Fruit fly (Drosophila melanogaster) whole organism, prepupa: Measurements from ENCODE around the gene Osi10a.
A peak's percentile ranks its signal among the peaks of the same experiment; 100 is the strongest.

Experiments used
- Blimp-1 ChIP-seq: fragments of 200-800 bp; sonication (Bioruptor generic); optimal IDR thresholded peaks from 3 replicates; lab custom pipeline; 2017; ENCODE audit warnings: missing biosample characterization, missing genetic modification characterization, mild to moderate bottlenecking, moderate library complexity, missing genetic modification reagents
- CG10631 ChIP-seq: fragments of 200-800 bp; sonication (Bioruptor generic); optimal IDR thresholded peaks from 2 replicates; lab custom pipeline; 2016; ENCODE audit warnings: missing biosample characterization, missing genetic modification characterization
- CG10669 ChIP-seq: fragments of 200-800 bp; sonication (Bioruptor generic); optimal IDR thresholded peaks from 3 replicates; lab custom pipeline; 2018; ENCODE audit warnings: missing biosample characterization, mild to moderate bottlenecking, missing genetic modification characterization, moderate library complexity
- CG11294 ChIP-seq: fragments of 200-800 bp; sonication (Bioruptor generic); IDR thresholded peaks from 2 replicates; pipeline ENCODE4 v1.3.6; 2022; ENCODE audit warnings: missing biosample characterization, missing genetic modification characterization
- CG11762 ChIP-seq: fragments of 200-800 bp; sonication (Bioruptor generic); optimal IDR thresholded peaks from 3 replicates; lab custom pipeline; 2016; ENCODE audit warnings: missing biosample characterization, missing genetic modification characterization; ENCODE audit not compliant: insufficient read depth
- CG15336 ChIP-seq: fragments of 200-800 bp; sonication (Bioruptor generic); IDR thresholded peaks from 2 replicates; pipeline ENCODE4 v1.3.6; 2022; ENCODE audit warnings: missing biosample characterization, missing genetic modification characterization
- CG1621 ChIP-seq: fragments of 200-800 bp; sonication (Bioruptor generic); optimal IDR thresholded peaks from 3 replicates; lab custom pipeline; 2018; ENCODE audit warnings: missing biosample characterization, mild to moderate bottlenecking, missing genetic modification characterization
- CG16779 ChIP-seq: fragments of 200-800 bp; sonication (Bioruptor generic); optimal IDR thresholded peaks from 3 replicates; lab custom pipeline; 2017; ENCODE audit warnings: missing biosample characterization, mild to moderate bottlenecking, missing genetic modification characterization
- CG3032 ChIP-seq: fragments of 200-800 bp; optimal IDR thresholded peaks from 2 replicates; lab custom pipeline; 2019; ENCODE audit warnings: missing biosample characterization, mild to moderate bottlenecking, missing genetic modification characterization, moderate library complexity
- CG31627 ChIP-seq: fragments of 200-800 bp; sonication (Bioruptor generic); optimal IDR thresholded peaks from 3 replicates; lab custom pipeline; 2016; ENCODE audit warnings: missing biosample characterization, missing genetic modification characterization
- CG32006 ChIP-seq: fragments of 200-800 bp; sonication (Bioruptor generic); optimal IDR thresholded peaks from 3 replicates; lab custom pipeline; 2017; ENCODE audit warnings: missing biosample characterization, mild to moderate bottlenecking, missing genetic modification characterization
- CG34406 ChIP-seq: fragments of 200-800 bp; sonication (Bioruptor generic); optimal IDR thresholded peaks from 3 replicates; lab custom pipeline; 2016; ENCODE audit warnings: missing biosample characterization, missing genetic modification characterization
- CG3919 ChIP-seq: fragments of 200-800 bp; sonication (Bioruptor generic); optimal IDR thresholded peaks from 3 replicates; lab custom pipeline; 2016; ENCODE audit warnings: missing biosample characterization, missing genetic modification characterization
- CG4318 ChIP-seq: fragments of 200-800 bp; sonication (Bioruptor generic); optimal IDR thresholded peaks from 3 replicates; lab custom pipeline; 2017; ENCODE audit warnings: missing biosample characterization, mild to moderate bottlenecking, missing genetic modification characterization
- CG6163 ChIP-seq: fragments of 200-800 bp; sonication (Bioruptor generic); IDR thresholded peaks from 3 replicates; pipeline ENCODE4 v1.3.6; 2022; ENCODE audit warnings: missing biosample characterization, missing genetic modification characterization
- CG6276 ChIP-seq: fragments of 200-800 bp; sonication (Bioruptor generic); optimal IDR thresholded peaks from 2 replicates; lab custom pipeline; 2017; ENCODE audit warnings: missing biosample characterization, mild to moderate bottlenecking, missing genetic modification characterization
- CG6792 ChIP-seq: fragments of 200-800 bp; sonication (Bioruptor generic); optimal IDR thresholded peaks from 3 replicates; lab custom pipeline; 2016; ENCODE audit warnings: missing biosample characterization, missing genetic modification characterization
- CG6808 ChIP-seq: fragments of 200-800 bp; sonication (Bioruptor generic); optimal IDR thresholded peaks from 3 replicates; lab custom pipeline; 2017; ENCODE audit warnings: missing biosample characterization, missing genetic modification characterization, mild to moderate bottlenecking, moderate library complexity, missing genetic modification reagents
- CG6854 ChIP-seq: fragments of 200-800 bp; sonication (Bioruptor generic); optimal IDR thresholded peaks from 2 replicates; lab custom pipeline; 2017; ENCODE audit warnings: missing biosample characterization, mild to moderate bottlenecking, missing genetic modification characterization
- CG7368 ChIP-seq: fragments of 200-800 bp; sonication (Bioruptor generic); optimal IDR thresholded peaks from 3 replicates; lab custom pipeline; 2016; ENCODE audit warnings: missing biosample characterization, missing genetic modification characterization
- CG8632 ChIP-seq: fragments of 200-800 bp; sonication (Bioruptor generic); optimal IDR thresholded peaks from 3 replicates; lab custom pipeline; 2016; ENCODE audit warnings: missing biosample characterization, missing genetic modification characterization
- CG9139 ChIP-seq: fragments of 200-800 bp; sonication (Bioruptor generic); optimal IDR thresholded peaks from 3 replicates; lab custom pipeline; 2017; ENCODE audit warnings: missing biosample characterization, mild to moderate bottlenecking, missing genetic modification characterization
- Eip93F ChIP-seq: fragments of 200-800 bp; sonication (Bioruptor generic); optimal IDR thresholded peaks from 2 replicates; lab custom pipeline; 2016; ENCODE audit warnings: missing biosample characterization, mild to moderate bottlenecking, missing genetic modification characterization
- Ets21C ChIP-seq: fragments of 200-800 bp; sonication (Bioruptor generic); optimal IDR thresholded peaks from 3 replicates; lab custom pipeline; 2016; ENCODE audit warnings: missing biosample characterization, missing genetic modification characterization
- Ets96B ChIP-seq: fragments of 200-800 bp; optimal IDR thresholded peaks from 2 replicates; lab custom pipeline; 2019; ENCODE audit warnings: missing biosample characterization, mild to moderate bottlenecking, missing genetic modification characterization, moderate library complexity
- Gug ChIP-seq: fragments of 200-800 bp; sonication (Bioruptor generic); IDR thresholded peaks from 2 replicates; pipeline ENCODE4 v1.3.6; 2022; ENCODE audit warnings: missing biosample characterization, missing genetic modification characterization
- Hr38 ChIP-seq: sonication (Bioruptor generic); optimal IDR thresholded peaks from 2 replicates; lab custom pipeline; 2016; ENCODE audit warnings: missing biosample characterization, missing genetic modification characterization
- Hr39 ChIP-seq: fragments of 200-800 bp; sonication (Bioruptor generic); optimal IDR thresholded peaks from 2 replicates; lab custom pipeline; 2016; ENCODE audit warnings: missing biosample characterization, missing genetic modification characterization
- Hr4 ChIP-seq: fragments of 200-800 bp; sonication (Bioruptor generic); optimal IDR thresholded peaks from 3 replicates; lab custom pipeline; 2016; ENCODE audit warnings: missing biosample characterization, missing genetic modification characterization
- Lpt ChIP-seq: fragments of 200-800 bp; sonication (Bioruptor generic); optimal IDR thresholded peaks from 3 replicates; lab custom pipeline; 2016; ENCODE audit warnings: missing biosample characterization, missing genetic modification characterization
- Met ChIP-seq: fragments of 200-800 bp; sonication (Bioruptor generic); optimal IDR thresholded peaks from 3 replicates; lab custom pipeline; 2016; ENCODE audit warnings: missing biosample characterization, missing genetic modification characterization
- Sox102F ChIP-seq: fragments of 200-800 bp; sonication (Bioruptor generic); optimal IDR thresholded peaks from 2 replicates; lab custom pipeline; 2016; ENCODE audit warnings: missing biosample characterization, mild to moderate bottlenecking, missing genetic modification characterization
- Sox14 ChIP-seq: fragments of 200-800 bp; sonication (Bioruptor generic); optimal IDR thresholded peaks from 3 replicates; lab custom pipeline; 2016; ENCODE audit warnings: missing biosample characterization, missing genetic modification characterization
- Sox15 ChIP-seq: fragments of 200-800 bp; sonication (Bioruptor generic); optimal IDR thresholded peaks from 3 replicates; lab custom pipeline; 2016; ENCODE audit warnings: missing biosample characterization, missing genetic modification characterization
- cyc ChIP-seq: fragments of 200-800 bp; sonication (Bioruptor generic); optimal IDR thresholded peaks from 3 replicates; lab custom pipeline; 2016; ENCODE audit warnings: missing biosample characterization, missing genetic modification characterization
- dac ChIP-seq: fragments of 200-800 bp; sonication (Bioruptor generic); optimal IDR thresholded peaks from 2 replicates; lab custom pipeline; 2017; ENCODE audit warnings: missing biosample characterization, mild to moderate bottlenecking, missing genetic modification characterization
- dsx ChIP-seq: fragments of 200-800 bp; optimal IDR thresholded peaks from 3 replicates; lab custom pipeline; 2019; ENCODE audit warnings: missing biosample characterization, mild to moderate bottlenecking, missing genetic modification characterization, moderate library complexity; ENCODE audit not compliant: poor library complexity, severe bottlenecking
- esn ChIP-seq: fragments of 200-800 bp; sonication (Bioruptor generic); optimal IDR thresholded peaks from 2 replicates; lab custom pipeline; 2016; ENCODE audit warnings: missing biosample characterization, mild to moderate bottlenecking, missing genetic modification characterization, moderate library complexity
- fd59A ChIP-seq: fragments of 200-800 bp; sonication (Bioruptor generic); optimal IDR thresholded peaks from 2 replicates; lab custom pipeline; 2017; ENCODE audit warnings: missing biosample characterization, mild to moderate bottlenecking, missing genetic modification characterization, missing genetic modification reagents
- fd85E ChIP-seq: fragments of 200-800 bp; sonication (Bioruptor generic); optimal IDR thresholded peaks from 3 replicates; lab custom pipeline; 2016; ENCODE audit warnings: missing biosample characterization, missing genetic modification characterization
- fkh ChIP-seq: fragments of 200-800 bp; sonication (Bioruptor generic); optimal IDR thresholded peaks from 3 replicates; lab custom pipeline; 2017; ENCODE audit warnings: missing biosample characterization, mild to moderate bottlenecking, missing genetic modification characterization, moderate library complexity
- lz ChIP-seq: fragments of 200-800 bp; sonication (Bioruptor generic); optimal IDR thresholded peaks from 3 replicates; lab custom pipeline; 2016; ENCODE audit warnings: missing biosample characterization, missing genetic modification characterization
- net ChIP-seq: fragments of 200-800 bp; sonication (Bioruptor generic); optimal IDR thresholded peaks from 3 replicates; lab custom pipeline; 2016; ENCODE audit warnings: missing biosample characterization, missing genetic modification characterization
- pdm3 ChIP-seq: fragments of 200-800 bp; sonication (Bioruptor generic); optimal IDR thresholded peaks from 3 replicates; lab custom pipeline; 2016; ENCODE audit warnings: missing biosample characterization, missing genetic modification characterization
- spab ChIP-seq: fragments of 200-800 bp; sonication (Bioruptor generic); optimal IDR thresholded peaks from 2 replicates; lab custom pipeline; 2017; ENCODE audit warnings: missing biosample characterization, mild to moderate bottlenecking, missing genetic modification characterization, missing genetic modification reagents
- ss ChIP-seq, 2 experiments: fragments of 200-800 bp; sonication (Bioruptor generic); optimal IDR thresholded peaks; 2 replicates in 1 of 2; 3 replicates in 1 of 2; lab custom pipeline; 2017 to 2018; ENCODE audit warnings: mild to moderate bottlenecking in 2 of 2, missing biosample characterization in 2 of 2, missing genetic modification characterization in 2 of 2, moderate library complexity in 1 of 2
- svp ChIP-seq: fragments of 200-800 bp; sonication (Bioruptor generic); peaks from one replicate; lab custom pipeline; 2016; ENCODE audit warnings: missing biosample characterization, missing genetic modification characterization
- topi ChIP-seq: fragments of 200-800 bp; sonication (Bioruptor generic); optimal IDR thresholded peaks from 3 replicates; lab custom pipeline; 2016; ENCODE audit warnings: missing biosample characterization, missing genetic modification characterization
- vri ChIP-seq: fragments of 200-800 bp; sonication (Bioruptor generic); optimal IDR thresholded peaks from 3 replicates; lab custom pipeline; 2016; ENCODE audit warnings: missing biosample characterization, mild to moderate bottlenecking, missing genetic modification characterization

Gene Osi10a

dm6 chr3R:6263658-6264057 is at the start of gene Osi10a:
TSS of gene Osi10a (plus strand) at chr3R:6263958.
- TF ChIP-seq Ets96B (tag; lab: Kevin White, UChicago) (no peak), Hr38 (no peak), ss (GFP tag; optimal IDR thresholded peaks at IDR 0.05; lab: Kevin White, UChicago) (no peak), CG6792 (GFP tag; lab: Kevin White, UChicago) (no peak), Hr4 (no peak), CG16779 (tag; lab: Kevin White, UChicago) (no peak), CG11294 (GFP tag; lab: Robert Waterston, UW) (no peak), Hr39 (no peak), fd85E (GFP tag; lab: Kevin White, UChicago) (no peak), CG34406 (GFP tag; lab: Kevin White, UChicago) (no peak)

dm6 chr3R:6214227-6214626 is 49.5 kb upstream of the Osi10a start:
- peak; percentile 93 for TF ChIP-seq CG15336 (GFP tag; lab: Robert Waterston, UW)
- no peak for TF ChIP-seq CG10669 (GFP tag; lab: Kevin White, UChicago)
- TF ChIP-seq CG9139 (GFP tag; lab: Kevin White, UChicago) = no peak
- TF ChIP-seq Hr4 = peak; percentile 97
- peak; percentile 89 for TF ChIP-seq dac (GFP tag; lab: Kevin White, UChicago)
- TF ChIP-seq CG3032 = no peak
- TF ChIP-seq dsx (GFP tag; lab: Kevin White, UChicago) = no peak
- TF ChIP-seq fkh (GFP tag; lab: Kevin White, UChicago) = no peak
- TF ChIP-seq Hr39 = no peak
- TF ChIP-seq net (GFP tag; lab: Kevin White, UChicago) = peak; percentile 66
- TF ChIP-seq CG31627 (GFP tag; lab: Kevin White, UChicago) = no peak
- TF ChIP-seq Sox14 (GFP tag; lab: Kevin White, UChicago) = peak; percentile 50
- TF ChIP-seq fd59A = no peak
- peak; percentile 30 for TF ChIP-seq Hr38
- no peak for TF ChIP-seq CG34406 (GFP tag; lab: Kevin White, UChicago)
- TF ChIP-seq CG6854 (GFP tag; lab: Kevin White, UChicago) = no peak
- TF ChIP-seq CG6808 (GFP tag; lab: Kevin White, UChicago) = no peak
- peak; percentile 14 for TF ChIP-seq lz (GFP tag; lab: Kevin White, UChicago)
- TF ChIP-seq topi (GFP tag; lab: Kevin White, UChicago) = no peak
- TF ChIP-seq Ets96B (tag; lab: Kevin White, UChicago) = no peak
- TF ChIP-seq CG6276 = peak; percentile 87
- no peak for TF ChIP-seq svp (GFP tag; lab: Kevin White, UChicago)
- peak; percentile 19 for TF ChIP-seq CG7368 (GFP tag; lab: Kevin White, UChicago)
- peak; percentile 63 for TF ChIP-seq CG3919 (GFP tag; lab: Kevin White, UChicago)
- TF ChIP-seq CG6163 (GFP tag; lab: Robert Waterston, UW) = peak; percentile 83
- TF ChIP-seq CG10631 (GFP tag; lab: Kevin White, UChicago) = peak; percentile 22
- TF ChIP-seq Sox102F (GFP tag; lab: Kevin White, UChicago) = no peak
- no peak for TF ChIP-seq Blimp-1 (GFP tag; lab: Kevin White, UChicago)
- no peak for TF ChIP-seq esn (GFP tag; lab: Kevin White, UChicago)
- TF ChIP-seq Lpt (GFP tag; lab: Kevin White, UChicago) = peak; percentile 89
- TF ChIP-seq CG16779 (tag; lab: Kevin White, UChicago) = no peak
- TF ChIP-seq spab (GFP tag; lab: Kevin White, UChicago) = no peak
- TF ChIP-seq CG4318 = peak; percentile 92
- peak; percentile 76 for TF ChIP-seq Gug (GFP tag; lab: Robert Waterston, UW)
- peak; percentile 31 for TF ChIP-seq CG11762 (GFP tag; lab: Kevin White, UChicago)
- no peak for TF ChIP-seq CG8632
- no peak for TF ChIP-seq CG1621 (tag; lab: Kevin White, UChicago)
- TF ChIP-seq CG32006 (GFP tag; lab: Kevin White, UChicago) = peak; percentile 96
- TF ChIP-seq CG11294 (GFP tag; lab: Robert Waterston, UW) = peak; percentile 42; the same call in 1 of the 2 replicates
- TF ChIP-seq Ets21C (GFP tag; lab: Kevin White, UChicago) = no peak
- TF ChIP-seq Met (GFP tag; lab: Kevin White, UChicago) = no peak
- TF ChIP-seq Eip93F (GFP tag; lab: Kevin White, UChicago) = no peak
- TF ChIP-seq CG6792 (GFP tag; lab: Kevin White, UChicago) = peak; percentile 39
- no peak for TF ChIP-seq vri (GFP tag; lab: Kevin White, UChicago)
- TF ChIP-seq Sox15 = no peak
- no peak for TF ChIP-seq cyc (GFP tag; lab: Kevin White, UChicago)
- TF ChIP-seq pdm3 (GFP tag; lab: Kevin White, UChicago) = peak; percentile 61
